Worm (Caenorhabditis elegans): Measurements from ENCODE around the gene srh-62.

The srh-62 gene

ce11 chrV:403028-403427 lies at the start of gene srh-62:
Gene srh-62, minus strand, starts transcription at chrV:403128.
- no peak for TF ChIP-seq ceh-44 (GFP tag; IDR thresholded peaks at IDR 0.05)
- TF ChIP-seq egl-43 (GFP tag; IDR thresholded peaks at IDR 0.05) = no peak
- TF ChIP-seq R02D3.7 (tag; optimal IDR thresholded peaks at IDR 0.05) = no peak
- TF ChIP-seq rbr-2 (tag; optimal IDR thresholded peaks at IDR 0.05) = no peak
- no peak for TF ChIP-seq nhr-6 (tag; optimal IDR thresholded peaks at IDR 0.05)
- no peak for TF ChIP-seq nhr-48 (tag; optimal IDR thresholded peaks at IDR 0.05)
- no peak for TF ChIP-seq snpc-4 (tag; optimal IDR thresholded peaks at IDR 0.05)
- TF ChIP-seq T26A8.4 (GFP tag; IDR thresholded peaks at IDR 0.05) = no peak
- no peak for TF ChIP-seq daf-19 (GFP tag; conservative IDR thresholded peaks at IDR 0.05)
- TF ChIP-seq nhr-41 (GFP tag; IDR thresholded peaks at IDR 0.05) = no peak
- no peak for TF ChIP-seq aha-1 (tag)
- no peak for TF ChIP-seq ztf-11 (tag; optimal IDR thresholded peaks at IDR 0.05)
- TF ChIP-seq nhr-25 (tag; optimal IDR thresholded peaks at IDR 0.05; ENCODE audit: borderline replicate concordance, insufficient read depth) = no peak
- TF ChIP-seq skn-1 (tag; optimal IDR thresholded peaks at IDR 0.05) = no peak
- no peak for TF ChIP-seq hmg-1.1 (GFP tag; IDR thresholded peaks at IDR 0.05)

ce11 chrV:450757-451501 lies 48.0 kb upstream of the srh-62 start, which contains the start of gene nhr-123:
Gene nhr-123, plus strand, starts transcription at chrV:451451.
- no peak for TF ChIP-seq duxl-1 (tag; optimal IDR thresholded peaks at IDR 0.05; ENCODE audit: poor library complexity)
- no peak for TF ChIP-seq nhr-42 (GFP tag; IDR thresholded peaks at IDR 0.05)
- no peak for TF ChIP-seq T26A8.4 (GFP tag; IDR thresholded peaks at IDR 0.05)
- TF ChIP-seq nhr-237 (tag; optimal IDR thresholded peaks at IDR 0.05) = no peak
- TF ChIP-seq daf-16 (GFP tag; optimal IDR thresholded peaks at IDR 0.05) = no peak
- TF ChIP-seq daf-16 (tag; optimal IDR thresholded peaks at IDR 0.05) = peak; percentile 67
- no peak for TF ChIP-seq Y105C5A.15 (GFP tag; IDR thresholded peaks at IDR 0.05)
- TF ChIP-seq mes-2 (tag; optimal IDR thresholded peaks at IDR 0.05; ENCODE audit: poor library complexity, severe bottlenecking) = no peak
- TF ChIP-seq dmd-6 (GFP tag; IDR thresholded peaks at IDR 0.05) = no peak
- peak; percentile 46 for TF ChIP-seq nhr-28 (tag; optimal IDR thresholded peaks at IDR 0.05)
- TF ChIP-seq unc-130 (GFP tag; optimal IDR thresholded peaks at IDR 0.05) = no peak
- no peak for TF ChIP-seq nhr-10 (tag; optimal IDR thresholded peaks at IDR 0.05)
- peak in 1 of 2 experiments; percentile 25 for TF ChIP-seq unc-62 (GFP tag; optimal IDR thresholded peaks at IDR 0.05 in 1 of 2)
- no peak for TF ChIP-seq unc-62 (tag; optimal IDR thresholded peaks at IDR 0.05)
- 0 out of 2 replicates have a peak, but pooled peaks have one; percentile 21 for TF ChIP-seq php-3 (GFP tag; IDR thresholded peaks at IDR 0.05)
- no peak for TF ChIP-seq ZK337.2 (GFP tag; IDR thresholded peaks at IDR 0.05)
- no peak for TF ChIP-seq daf-8 (GFP tag; IDR thresholded peaks at IDR 0.05)
- TF ChIP-seq madf-5 (GFP tag; IDR thresholded peaks at IDR 0.05) = no peak
- TF ChIP-seq nhr-25 (tag; optimal IDR thresholded peaks at IDR 0.05; ENCODE audit: borderline replicate concordance, insufficient read depth) = no peak
- no peak for TF ChIP-seq zip-11 (GFP tag; IDR thresholded peaks at IDR 0.05)
- no peak for TF ChIP-seq nhr-48 (tag; optimal IDR thresholded peaks at IDR 0.05)
- TF ChIP-seq dve-1 (tag; optimal IDR thresholded peaks at IDR 0.05; ENCODE audit: insufficient read depth) = peak; percentile 5
- TF ChIP-seq nhr-77 (tag; optimal IDR thresholded peaks at IDR 0.05) = no peak
- no peak for TF ChIP-seq attf-4 (tag; optimal IDR thresholded peaks at IDR 0.05)
- no peak for TF ChIP-seq sdz-12 (GFP tag; optimal IDR thresholded peaks at IDR 0.05)
- no peak for TF ChIP-seq zfp-2 (tag; optimal IDR thresholded peaks at IDR 0.05)
- no peak for TF ChIP-seq ztf-7 (tag; optimal IDR thresholded peaks at IDR 0.05)
- no peak for TF ChIP-seq mdl-1 (tag; optimal IDR thresholded peaks at IDR 0.05)
- TF ChIP-seq Y5F2A.4 (GFP tag; optimal IDR thresholded peaks at IDR 0.05) = no peak
- no peak for TF ChIP-seq spr-1 (tag; optimal IDR thresholded peaks at IDR 0.05)
- TF ChIP-seq Y75B8A.6 (GFP tag; IDR thresholded peaks at IDR 0.05) = no peak
- TF ChIP-seq snpc-1.2 (GFP tag; IDR thresholded peaks at IDR 0.05) = no peak
- no peak for TF ChIP-seq ceh-28 (tag; optimal IDR thresholded peaks at IDR 0.05)
- no peak for TF ChIP-seq F37D6.2 (tag; optimal IDR thresholded peaks at IDR 0.05)
- TF ChIP-seq zfp-3 (GFP tag; conservative IDR thresholded peaks at IDR 0.05) = no peak
- TF ChIP-seq madf-9 (GFP tag; conservative IDR thresholded peaks at IDR 0.05) = no peak
